Fruit fly (Drosophila melanogaster) whole organism, embryonic: ENCODE results near the gene CG14882.

Source experiments
- Atf3 ChIP-seq: fragments of 200-800 bp; sonication (Bioruptor generic); optimal IDR thresholded peaks from 3 replicates; lab custom pipeline; 2016; ENCODE audit warnings: missing biosample characterization, missing genetic modification characterization
- B-H1 ChIP-seq: fragments of 200-800 bp; sonication (Bioruptor generic); IDR thresholded peaks from 3 replicates; pipeline ENCODE4 v1.3.6; 2022; ENCODE audit warnings: missing biosample characterization, missing genetic modification characterization
- BEAF-32 ChIP-seq: fragments of 200-800 bp; sonication (Bioruptor generic); optimal IDR thresholded peaks from 3 replicates; lab custom pipeline; 2017; ENCODE audit warnings: missing biosample characterization, missing genetic modification characterization, mild to moderate bottlenecking, moderate library complexity, missing genetic modification reagents
- BtbVII ChIP-seq: fragments of 200-800 bp; sonication (Bioruptor generic); optimal IDR thresholded peaks from 3 replicates; lab custom pipeline; 2017; ENCODE audit warnings: missing biosample characterization, mild to moderate bottlenecking, missing genetic modification characterization
- CG10274 ChIP-seq: fragments of 200-800 bp; sonication (Bioruptor generic); optimal IDR thresholded peaks from 3 replicates; lab custom pipeline; 2017; ENCODE audit warnings: missing biosample characterization, mild to moderate bottlenecking, missing genetic modification characterization
- CG11247 ChIP-seq: fragments of 200-800 bp; sonication (Bioruptor generic); IDR thresholded peaks from 2 replicates; pipeline ENCODE4 v1.3.6; 2022; ENCODE audit warnings: missing biosample characterization, missing genetic modification characterization
- CG12744 ChIP-seq: fragments of 200-800 bp; sonication (Bioruptor generic); optimal IDR thresholded peaks from 2 replicates; lab custom pipeline; 2016; ENCODE audit warnings: missing biosample characterization, missing genetic modification characterization
- CG13775 ChIP-seq: fragments of 200-800 bp; sonication (Bioruptor generic); optimal IDR thresholded peaks from 3 replicates; lab custom pipeline; 2017; ENCODE audit warnings: missing biosample characterization, mild to moderate bottlenecking, missing genetic modification characterization
- CG15269 ChIP-seq: fragments of 200-800 bp; sonication (Bioruptor generic); optimal IDR thresholded peaks from 2 replicates; lab custom pipeline; 2018; ENCODE audit warnings: missing biosample characterization, mild to moderate bottlenecking, missing genetic modification characterization, moderate library complexity
- CG17385 ChIP-seq: fragments of 200-800 bp; sonication (Bioruptor generic); optimal IDR thresholded peaks from 3 replicates; lab custom pipeline; 2018; ENCODE audit warnings: missing biosample characterization, mild to moderate bottlenecking, missing genetic modification characterization
- CG18476 ChIP-seq: fragments of 200-800 bp; sonication (Bioruptor generic); optimal IDR thresholded peaks from 2 replicates; lab custom pipeline; 2016; ENCODE audit warnings: missing biosample characterization, mild to moderate bottlenecking, missing genetic modification characterization
- CG18599 ChIP-seq: fragments of 200-800 bp; sonication (Bioruptor generic); optimal IDR thresholded peaks from 3 replicates; lab custom pipeline; 2017; ENCODE audit warnings: missing biosample characterization, missing genetic modification characterization, mild to moderate bottlenecking, moderate library complexity, missing genetic modification reagents
- CG2199 ChIP-seq: fragments of 200-800 bp; sonication (Bioruptor generic); IDR thresholded peaks from 3 replicates; pipeline ENCODE4 v1.3.6; 2022; ENCODE audit warnings: missing biosample characterization, missing genetic modification characterization
- CG34224 ChIP-seq: fragments of 200-800 bp; sonication (Bioruptor generic); IDR thresholded peaks from 3 replicates; pipeline ENCODE4 v1.3.6; 2022; ENCODE audit warnings: missing biosample characterization, missing genetic modification characterization; ENCODE audit not compliant: partially characterized antibody
- CG5953 ChIP-seq: fragments of 200-800 bp; sonication (Bioruptor generic); IDR thresholded peaks from 2 replicates; pipeline ENCODE4 v1.3.6; 2022; ENCODE audit warnings: missing biosample characterization, missing genetic modification characterization
- CG6689 ChIP-seq: fragments of 200-800 bp; sonication (Bioruptor generic); IDR thresholded peaks from 2 replicates; pipeline ENCODE4 v1.3.6; 2022; ENCODE audit warnings: missing biosample characterization, missing genetic modification characterization
- CG8089 ChIP-seq: fragments of 200-800 bp; sonication (Bioruptor generic); optimal IDR thresholded peaks from 3 replicates; lab custom pipeline; 2016; ENCODE audit warnings: missing biosample characterization, missing genetic modification characterization
- CG8765 ChIP-seq: fragments of 200-800 bp; sonication (Bioruptor generic); IDR thresholded peaks from 2 replicates; pipeline ENCODE4 v1.3.6; 2022; ENCODE audit warnings: missing biosample characterization, missing genetic modification characterization
- CG9727 ChIP-seq: fragments of 200-800 bp; sonication (Bioruptor generic); optimal IDR thresholded peaks from 3 replicates; lab custom pipeline; 2017; ENCODE audit warnings: missing biosample characterization, mild to moderate bottlenecking, missing genetic modification characterization
- CoRest ChIP-seq: fragments of 200-800 bp; sonication (Bioruptor generic); optimal IDR thresholded peaks from 3 replicates; lab custom pipeline; 2018; ENCODE audit warnings: missing biosample characterization, mild to moderate bottlenecking, missing genetic modification characterization, moderate library complexity
- CrebB ChIP-seq: fragments of 200-800 bp; sonication (Bioruptor generic); optimal IDR thresholded peaks from 3 replicates; lab custom pipeline; 2018; ENCODE audit warnings: missing biosample characterization, mild to moderate bottlenecking, missing genetic modification characterization
- Hr3 ChIP-seq: fragments of 200-800 bp; sonication (Bioruptor generic); optimal IDR thresholded peaks from 3 replicates; lab custom pipeline; 2016; ENCODE audit warnings: missing biosample characterization, missing genetic modification characterization
- Hr51 ChIP-seq, 2 experiments: fragments of 200-800 bp; sonication (Bioruptor generic); optimal IDR thresholded peaks; 2 replicates in 1 of 2; 3 replicates in 1 of 2; lab custom pipeline; 2016 to 2018; ENCODE audit warnings: missing biosample characterization in 2 of 2, missing genetic modification characterization in 2 of 2, mild to moderate bottlenecking in 1 of 2, moderate library complexity in 1 of 2
- Hsf ChIP-seq: fragments of 200-800 bp; sonication (Bioruptor generic); optimal IDR thresholded peaks from 3 replicates; lab custom pipeline; 2016; ENCODE audit warnings: missing biosample characterization, missing genetic modification characterization
- Lhr ChIP-seq: fragments of 200-800 bp; sonication (Bioruptor generic); optimal IDR thresholded peaks from 3 replicates; lab custom pipeline; 2017; ENCODE audit warnings: mild to moderate bottlenecking, missing biosample characterization, missing genetic modification reagents, missing genetic modification characterization
- MBD-R2 ChIP-seq: fragments of 200-800 bp; sonication (Bioruptor generic); IDR thresholded peaks from 2 replicates; pipeline ENCODE4 v1.3.6; 2022; ENCODE audit warnings: missing biosample characterization, missing genetic modification characterization
- Med ChIP-seq: fragments of 200-800 bp; sonication (Bioruptor generic); peaks from one replicate; lab custom pipeline; 2016; ENCODE audit warnings: missing biosample characterization, missing genetic modification characterization, mild to moderate bottlenecking, inconsistent platforms, moderate library complexity
- Poxn ChIP-seq: fragments of 200-800 bp; sonication (Bioruptor generic); IDR thresholded peaks from 2 replicates; pipeline ENCODE4 v1.3.6; 2022; ENCODE audit warnings: missing biosample characterization, missing genetic modification characterization
- Spps ChIP-seq: fragments of 200-800 bp; sonication (Bioruptor generic); optimal IDR thresholded peaks from 2 replicates; lab custom pipeline; 2018; ENCODE audit warnings: missing biosample characterization, mild to moderate bottlenecking, missing genetic modification characterization
- Usf ChIP-seq: fragments of 200-800 bp; sonication (Bioruptor generic); optimal IDR thresholded peaks from 2 replicates; lab custom pipeline; 2017; ENCODE audit warnings: missing genotype, missing biosample characterization, missing genetic modification characterization
- Xbp1 ChIP-seq: fragments of 200-800 bp; sonication (Bioruptor generic); optimal IDR thresholded peaks from 3 replicates; lab custom pipeline; 2016; ENCODE audit warnings: missing biosample characterization, mild to moderate bottlenecking, missing genetic modification characterization
- ara ChIP-seq: fragments of 200-800 bp; sonication (Bioruptor generic); IDR thresholded peaks from 2 replicates; pipeline ENCODE4 v1.3.6; 2022; ENCODE audit warnings: missing biosample characterization, missing genetic modification characterization
- ase ChIP-seq: fragments of 200-800 bp; sonication (Bioruptor generic); IDR thresholded peaks from 3 replicates; pipeline ENCODE4 v1.3.6; 2022; ENCODE audit warnings: missing biosample characterization, missing genetic modification characterization
- az2 ChIP-seq: fragments of 200-800 bp; sonication (Bioruptor generic); optimal IDR thresholded peaks from 3 replicates; lab custom pipeline; 2016; ENCODE audit warnings: missing biosample characterization, missing genetic modification characterization
- br ChIP-seq: fragments of >200 bp; optimal IDR thresholded peaks from 2 replicates; lab custom pipeline; 2017
- crp ChIP-seq, 2 experiments: fragments of 200-800 bp; sonication (Bioruptor generic); optimal IDR thresholded peaks; 2 replicates in 1 of 2; 3 replicates in 1 of 2; lab custom pipeline; 2017; ENCODE audit warnings: missing biosample characterization in 2 of 2, missing genetic modification characterization in 2 of 2, mild to moderate bottlenecking in 1 of 2, moderate library complexity in 1 of 2
- danr ChIP-seq: fragments of 200-800 bp; sonication (Bioruptor generic); IDR thresholded peaks from 2 replicates; pipeline ENCODE4 v1.3.6; 2022; ENCODE audit warnings: missing biosample characterization, missing genetic modification characterization
- dati ChIP-seq: fragments of 200-800 bp; sonication (Bioruptor generic); IDR thresholded peaks from 2 replicates; pipeline ENCODE4 v1.3.6; 2022; ENCODE audit warnings: missing biosample characterization, missing genetic modification characterization
- fd3F ChIP-seq: fragments of 200-800 bp; sonication (Bioruptor generic); optimal IDR thresholded peaks from 2 replicates; lab custom pipeline; 2018; ENCODE audit warnings: missing biosample characterization, mild to moderate bottlenecking, missing genetic modification characterization, moderate library complexity
- fd64A ChIP-seq: fragments of 200-800 bp; sonication (Bioruptor generic); optimal IDR thresholded peaks from 3 replicates; lab custom pipeline; 2018; ENCODE audit warnings: missing biosample characterization, mild to moderate bottlenecking, missing genetic modification characterization
- fd96Cb ChIP-seq: fragments of 200-800 bp; sonication (Bioruptor generic); optimal IDR thresholded peaks from 2 replicates; lab custom pipeline; 2018; ENCODE audit warnings: missing biosample characterization, mild to moderate bottlenecking, missing genetic modification characterization, moderate library complexity
- kni ChIP-seq: fragments of 200-800 bp; sonication (Bioruptor generic); optimal IDR thresholded peaks from 3 replicates; lab custom pipeline; 2017; ENCODE audit warnings: mild to moderate bottlenecking, missing biosample characterization, missing genetic modification reagents, missing genetic modification characterization
- lbe ChIP-seq: fragments of 200-800 bp; sonication (Bioruptor generic); optimal IDR thresholded peaks from 2 replicates; lab custom pipeline; 2016; ENCODE audit warnings: missing biosample characterization, mild to moderate bottlenecking, missing genetic modification characterization
- mirr ChIP-seq: fragments of 200-800 bp; sonication (Bioruptor generic); optimal IDR thresholded peaks from 3 replicates; lab custom pipeline; 2018; ENCODE audit warnings: missing biosample characterization, mild to moderate bottlenecking, missing genetic modification characterization
- nerfin-1 ChIP-seq: fragments of 200-800 bp; sonication (Bioruptor generic); optimal IDR thresholded peaks from 3 replicates; lab custom pipeline; 2019; ENCODE audit warnings: missing biosample characterization, mild to moderate bottlenecking, missing genetic modification characterization, moderate library complexity
- pzg ChIP-seq: fragments of 200-800 bp; sonication (Bioruptor generic); optimal IDR thresholded peaks from 3 replicates; lab custom pipeline; 2018; ENCODE audit warnings: missing biosample characterization, mild to moderate bottlenecking, missing genetic modification characterization, moderate library complexity
- ranshi ChIP-seq: fragments of 200-800 bp; sonication (Bioruptor generic); IDR thresholded peaks from 2 replicates; pipeline ENCODE4 v1.3.6; 2022; ENCODE audit warnings: missing biosample characterization, missing genetic modification characterization
- repo ChIP-seq: fragments of 200-800 bp; sonication (Bioruptor generic); optimal IDR thresholded peaks from 2 replicates; lab custom pipeline; 2016; ENCODE audit warnings: missing biosample characterization, missing genetic modification characterization
- run ChIP-seq: fragments of 200-800 bp; sonication (Bioruptor generic); optimal IDR thresholded peaks from 3 replicates; lab custom pipeline; 2018; ENCODE audit warnings: missing biosample characterization, mild to moderate bottlenecking, missing genetic modification characterization
- tap ChIP-seq: fragments of 200-800 bp; optimal IDR thresholded peaks from 3 replicates; lab custom pipeline; 2019; ENCODE audit warnings: missing biosample characterization, mild to moderate bottlenecking, missing genetic modification characterization, moderate library complexity
- tgo ChIP-seq: fragments of 200-800 bp; sonication (Bioruptor generic); IDR thresholded peaks from 3 replicates; pipeline ENCODE4 v1.3.6; 2022; ENCODE audit warnings: missing biosample characterization, missing genetic modification characterization
- trh ChIP-seq: fragments of 200-800 bp; sonication (Bioruptor generic); optimal IDR thresholded peaks from 2 replicates; lab custom pipeline; 2016; ENCODE audit warnings: missing biosample characterization, missing genetic modification characterization

CG14882 gene

DNA sequence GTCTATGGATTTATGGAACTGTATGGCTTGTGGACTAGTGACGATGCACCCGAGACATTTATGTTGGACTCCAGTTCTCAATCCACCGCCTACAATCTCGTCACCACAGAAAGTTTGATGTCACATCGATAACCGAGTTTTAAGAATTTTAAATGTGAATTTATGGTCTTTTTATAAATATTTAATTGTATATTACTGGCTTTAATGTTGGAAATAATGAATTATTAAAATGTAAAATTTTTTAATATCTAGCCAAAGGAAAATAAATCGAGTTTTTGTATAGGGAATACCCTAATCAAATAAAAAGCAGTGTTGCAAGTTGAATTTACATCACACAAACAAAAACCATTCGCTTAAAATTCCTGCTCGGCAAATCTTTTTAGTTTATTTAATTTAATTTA lies 10.3 kb upstream of the CG14882 start, which contains the start of gene Fntb (continued):
- TF ChIP-seq CG8765, result no peak
- TF ChIP-seq CG15269 (tag; lab: Kevin White, UChicago), result no peak
- TF ChIP-seq CrebB (tag; lab: Kevin White, UChicago), result peak; percentile 62
- TF ChIP-seq Hsf (GFP tag; lab: Kevin White, UChicago), result peak; percentile 66
- TF ChIP-seq ranshi (GFP tag; lab: Robert Waterston, UW), result peak; percentile 41; the same call in 1 of the 2 replicates
- TF ChIP-seq CG18599, result no peak
- peak; percentile 40; the same call in 1 of the 2 replicates for TF ChIP-seq CG11247 (GFP tag; lab: Robert Waterston, UW)
- TF ChIP-seq Poxn (GFP tag; lab: Robert Waterston, UW), result no peak
- TF ChIP-seq az2 (GFP tag; lab: Kevin White, UChicago), result peak; percentile 70
- TF ChIP-seq CG18476 (GFP tag; lab: Kevin White, UChicago), result peak; percentile 65
- TF ChIP-seq CG2199 (GFP tag; lab: Robert Waterston, UW), result no peak
- no peak for TF ChIP-seq CG10274 (GFP tag; lab: Kevin White, UChicago)
- no peak for TF ChIP-seq Hr51 (GFP tag; optimal IDR thresholded peaks at IDR 0.05; lab: Kevin White, UChicago)
- peak; percentile 66 for TF ChIP-seq nerfin-1 (tag; lab: Kevin White, UChicago)
- TF ChIP-seq Lhr (GFP tag; lab: Kevin White, UChicago), result peak; percentile 15
- no peak for TF ChIP-seq ara (GFP tag; lab: Robert Waterston, UW)
- TF ChIP-seq Hr3 (GFP tag; lab: Kevin White, UChicago), result peak; percentile 76
- no peak for TF ChIP-seq Usf
- TF ChIP-seq CG6689 (GFP tag; lab: Robert Waterston, UW), result peak; percentile 49; the same call in 1 of the 2 replicates
- peak; percentile 76 for TF ChIP-seq tgo (GFP tag; lab: Robert Waterston, UW)
- TF ChIP-seq ase, result peak; percentile 50; the same call in 1 of the 3 replicates
- peak; percentile 49 for TF ChIP-seq Spps (tag; lab: Kevin White, UChicago)
- TF ChIP-seq BEAF-32 (GFP tag; lab: Kevin White, UChicago), result peak; percentile 31
- TF ChIP-seq CG8089 (GFP tag; lab: Kevin White, UChicago), result no peak
- peak; percentile 36; the same call in 1 of the 2 replicates for TF ChIP-seq danr (GFP tag; lab: Robert Waterston, UW)
- no peak for TF ChIP-seq Atf3 (GFP tag; lab: Kevin White, UChicago)
- TF ChIP-seq mirr (GFP tag; lab: Kevin White, UChicago), result no peak
- TF ChIP-seq fd64A (GFP tag; lab: Kevin White, UChicago), result no peak
- peak; percentile 82 for TF ChIP-seq CoRest (tag; lab: Kevin White, UChicago)
- peak; percentile 57 for TF ChIP-seq Med (GFP tag; lab: Kevin White, UChicago)
- TF ChIP-seq B-H1 (GFP tag; lab: Robert Waterston, UW), result no peak
- no peak for TF ChIP-seq dati
- TF ChIP-seq repo (GFP tag; lab: Kevin White, UChicago), result no peak
- no peak for TF ChIP-seq kni (GFP tag; lab: Kevin White, UChicago)
- TF ChIP-seq br, result no peak
- TF ChIP-seq BtbVII (GFP tag; lab: Kevin White, UChicago), result peak; percentile 56
- TF ChIP-seq CG17385 (GFP tag; lab: Kevin White, UChicago), result peak; percentile 71
- peak; percentile 65 for TF ChIP-seq CG9727 (GFP tag; lab: Kevin White, UChicago)
- peak; percentile 74 for TF ChIP-seq CG13775 (GFP tag; lab: Kevin White, UChicago)
- peak; percentile 11 for TF ChIP-seq CG12744 (GFP tag; lab: Kevin White, UChicago)

DNA sequence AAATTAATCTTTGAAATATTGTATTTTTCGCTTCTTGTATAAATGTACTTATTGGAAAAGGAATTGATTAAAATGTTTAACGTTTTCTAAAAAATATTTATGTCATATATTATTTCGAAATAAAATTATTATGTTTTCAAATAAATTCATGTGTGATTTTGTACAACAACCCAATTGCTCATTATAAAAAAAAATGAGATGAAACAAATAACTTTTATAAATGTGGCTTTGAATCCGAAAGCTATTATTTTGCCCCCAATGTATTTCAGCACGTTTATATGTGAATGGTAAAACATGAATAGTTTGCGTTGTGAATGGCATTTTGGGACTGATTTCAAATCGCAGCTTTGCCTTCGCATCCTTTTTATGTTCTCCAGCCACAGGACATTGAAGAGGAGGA lies 8.4 kb upstream of the CG14882 start, which contains the start of gene CG14881:
CG14881 (plus strand) TSS at position 301 of the 400 bp plus-strand sequence.
- TF ChIP-seq fd96Cb (no peak), lbe (no peak), fd3F (GFP tag; lab: Kevin White, UChicago) (no peak), Med (GFP tag; lab: Kevin White, UChicago) (no peak), MBD-R2 (GFP tag; lab: Robert Waterston, UW) (peak; percentile 52), pzg (GFP tag; lab: Kevin White, UChicago) (peak; percentile 16), tap (tag; lab: Kevin White, UChicago) (no peak), CG34224 (no peak), CG5953 (GFP tag; lab: Robert Waterston, UW) (no peak), crp (GFP tag; optimal IDR thresholded peaks at IDR 0.05; lab: Kevin White, UChicago) (peak in 1 of 2 experiments; percentile 40), Xbp1 (GFP tag; lab: Kevin White, UChicago) (no peak), run (no peak), trh (no peak)
